Worm (Caenorhabditis elegans) whole organism, late embryonic: ENCODE results near the gene tbc-8.

Experiments
- C08G9.2 ChIP-seq: sonication (generic microtip); optimal IDR thresholded peaks from 2 replicates; lab custom pipeline; 2016; ENCODE audit warnings: mild to moderate bottlenecking, missing genetic modification characterization, moderate library complexity, missing compliant biosample characterization
- C38D4.7 ChIP-seq: fragments of 200-800 bp; sonication (Bioruptor generic); optimal IDR thresholded peaks from 2 replicates; lab custom pipeline; 2018; ENCODE audit warnings: mild to moderate bottlenecking, missing genetic modification characterization, moderate library complexity, missing compliant biosample characterization
- F13H6.1 ChIP-seq: sonication (generic microtip); optimal IDR thresholded peaks from 2 replicates; lab custom pipeline; 2016; ENCODE audit warnings: missing genetic modification characterization, missing compliant biosample characterization
- K02D7.2 ChIP-seq: sonication (generic microtip); optimal IDR thresholded peaks from 2 replicates; lab custom pipeline; 2017; ENCODE audit warnings: mild to moderate bottlenecking, missing genetic modification characterization, missing compliant biosample characterization
- K09A11.1 ChIP-seq: sonication (generic microtip); optimal IDR thresholded peaks from 2 replicates; lab custom pipeline; 2017; ENCODE audit warnings: antibody characterized with exemption, mild to moderate bottlenecking, missing genetic modification characterization, missing compliant biosample characterization; ENCODE audit not compliant: insufficient read depth
- T23F11.4 ChIP-seq: fragments of 200-800 bp; sonication (Bioruptor generic); optimal IDR thresholded peaks from 2 replicates; lab custom pipeline; 2018; ENCODE audit warnings: mild to moderate bottlenecking, missing genetic modification characterization, missing compliant biosample characterization
- Y22D7AL.16 ChIP-seq: sonication (generic microtip); optimal IDR thresholded peaks from 2 replicates; lab custom pipeline; 2016; ENCODE audit warnings: missing genetic modification characterization, missing compliant biosample characterization
- ahr-1 ChIP-seq: sonication (generic microtip); optimal IDR thresholded peaks from 2 replicates; lab custom pipeline; 2016; ENCODE audit warnings: missing genetic modification characterization, missing compliant biosample characterization
- ama-1 ChIP-seq: fragments of 150-350 bp; optimal IDR thresholded peaks from 2 replicates; lab custom pipeline; 2014
- ceh-14 ChIP-seq: sonication (generic microtip); optimal IDR thresholded peaks from 2 replicates; lab custom pipeline; 2016; ENCODE audit warnings: missing genotype, missing genetic modification characterization, missing compliant biosample characterization
- ceh-18 ChIP-seq: sonication (generic microtip); optimal IDR thresholded peaks from 2 replicates; lab custom pipeline; 2016; ENCODE audit warnings: missing genetic modification characterization, missing compliant biosample characterization
- ceh-22 ChIP-seq: sonication (generic microtip); optimal IDR thresholded peaks from 2 replicates; lab custom pipeline; 2017; ENCODE audit warnings: missing biosample characterization, missing genetic modification characterization
- ceh-30 ChIP-seq: fragments of 150-350 bp; optimal IDR thresholded peaks from 2 replicates; lab custom pipeline; 2014; ENCODE audit warnings: missing biosample characterization, missing genetic modification characterization
- ceh-31 ChIP-seq: sonication (generic microtip); optimal IDR thresholded peaks from 2 replicates; lab custom pipeline; 2016; ENCODE audit warnings: missing genetic modification characterization, missing compliant biosample characterization
- ceh-34 ChIP-seq: sonication (generic microtip); optimal IDR thresholded peaks from 2 replicates; lab custom pipeline; 2016; ENCODE audit warnings: mild to moderate bottlenecking, missing genetic modification characterization, missing compliant biosample characterization
- ceh-6 ChIP-seq: fragments of 200-800 bp; sonication (Bioruptor generic); optimal IDR thresholded peaks from 2 replicates; lab custom pipeline; 2018; ENCODE audit warnings: mild to moderate bottlenecking, missing genetic modification characterization, missing compliant biosample characterization
- ceh-9 ChIP-seq: sonication (generic microtip); optimal IDR thresholded peaks from 2 replicates; lab custom pipeline; 2016; ENCODE audit warnings: mild to moderate bottlenecking, missing genetic modification characterization, inconsistent platforms, missing compliant biosample characterization
- che-1 ChIP-seq: sonication (generic microtip); optimal IDR thresholded peaks from 2 replicates; lab custom pipeline; 2016; ENCODE audit warnings: mild to moderate bottlenecking, missing genetic modification characterization, missing compliant biosample characterization
- dmd-4 ChIP-seq: sonication (generic microtip); optimal IDR thresholded peaks from 2 replicates; lab custom pipeline; 2016; ENCODE audit warnings: borderline replicate concordance, missing genetic modification characterization, missing compliant biosample characterization
- elt-4 ChIP-seq: sonication (generic microtip); optimal IDR thresholded peaks from 2 replicates; lab custom pipeline; 2016; ENCODE audit warnings: missing genetic modification characterization, missing compliant biosample characterization
- ets-4 ChIP-seq: sonication (generic microtip); optimal IDR thresholded peaks from 2 replicates; lab custom pipeline; 2016; ENCODE audit warnings: missing genetic modification characterization, missing compliant biosample characterization
- eyg-1 ChIP-seq: sonication (generic microtip); optimal IDR thresholded peaks from 2 replicates; lab custom pipeline; 2016; ENCODE audit warnings: missing genotype, missing genetic modification characterization, missing compliant biosample characterization
- fax-1 ChIP-seq: sonication (generic microtip); optimal IDR thresholded peaks from 2 replicates; lab custom pipeline; 2016; ENCODE audit warnings: missing genotype, missing genetic modification characterization, missing compliant biosample characterization
- fkh-6 ChIP-seq: sonication (generic microtip); optimal IDR thresholded peaks from 2 replicates; lab custom pipeline; 2016; ENCODE audit warnings: missing genetic modification characterization, missing compliant biosample characterization
- gmeb-2 ChIP-seq: sonication (generic microtip); optimal IDR thresholded peaks from 2 replicates; lab custom pipeline; 2016; ENCODE audit warnings: missing genetic modification characterization, inconsistent platforms, missing compliant biosample characterization
- hlh-15 ChIP-seq: sonication (generic microtip); optimal IDR thresholded peaks from 2 replicates; lab custom pipeline; 2016; ENCODE audit warnings: missing genetic modification characterization, missing compliant biosample characterization
- hlh-30 ChIP-seq: sonication (generic microtip); optimal IDR thresholded peaks from 2 replicates; lab custom pipeline; 2017; ENCODE audit warnings: antibody characterized with exemption, missing genetic modification characterization, missing compliant biosample characterization; ENCODE audit not compliant: insufficient read depth
- hlh-6 ChIP-seq: sonication (generic microtip); optimal IDR thresholded peaks from 2 replicates; lab custom pipeline; 2016; ENCODE audit warnings: missing genotype, missing genetic modification characterization, missing compliant biosample characterization
- hlh-8 ChIP-seq: sonication (generic microtip); optimal IDR thresholded peaks from 2 replicates; lab custom pipeline; 2016; ENCODE audit warnings: missing genotype, missing genetic modification characterization, missing compliant biosample characterization
- lim-6 ChIP-seq: sonication (generic microtip); optimal IDR thresholded peaks from 2 replicates; lab custom pipeline; 2016; ENCODE audit warnings: missing genetic modification characterization, missing compliant biosample characterization
- lin-11 ChIP-seq: fragments of 200-800 bp; sonication (Bioruptor generic); optimal IDR thresholded peaks from 2 replicates; lab custom pipeline; 2018; ENCODE audit warnings: mild to moderate bottlenecking, missing genetic modification characterization, missing compliant biosample characterization
- madf-2 ChIP-seq: sonication (generic microtip); optimal IDR thresholded peaks from 2 replicates; lab custom pipeline; 2017; ENCODE audit warnings: missing genetic modification characterization, missing compliant biosample characterization
- nfya-1 ChIP-seq: sonication (generic microtip); optimal IDR thresholded peaks from 2 replicates; lab custom pipeline; 2017; ENCODE audit warnings: missing genetic modification characterization, mild to moderate bottlenecking, missing compliant biosample characterization, antibody characterized with exemption, moderate library complexity
- nhr-11 ChIP-seq: fragments of 150-350 bp; optimal IDR thresholded peaks from 2 replicates; lab custom pipeline; 2014; ENCODE audit warnings: missing biosample characterization, missing genetic modification characterization
- nhr-232 ChIP-seq: sonication (generic microtip); optimal IDR thresholded peaks from 2 replicates; lab custom pipeline; 2016; ENCODE audit warnings: missing genetic modification characterization, missing compliant biosample characterization
- npax-4 ChIP-seq: sonication (generic microtip); optimal IDR thresholded peaks from 2 replicates; lab custom pipeline; 2016; ENCODE audit warnings: missing genetic modification characterization, missing compliant biosample characterization
- odd-2 ChIP-seq: sonication (generic microtip); optimal IDR thresholded peaks from 2 replicates; lab custom pipeline; 2017; ENCODE audit warnings: antibody characterized with exemption, mild to moderate bottlenecking, missing genetic modification characterization, missing compliant biosample characterization
- pag-3 ChIP-seq: sonication (generic microtip); optimal IDR thresholded peaks from 2 replicates; lab custom pipeline; 2016; ENCODE audit warnings: missing compliant biosample characterization, missing genetic modification characterization, borderline replicate concordance
- pat-9 ChIP-seq: fragments of 200-800 bp; sonication (Bioruptor generic); optimal IDR thresholded peaks from 2 replicates; lab custom pipeline; 2018; ENCODE audit warnings: mild to moderate bottlenecking, missing genetic modification characterization, moderate library complexity, missing compliant biosample characterization
- pax-1 ChIP-seq: fragments of 150-350 bp; optimal IDR thresholded peaks from 2 replicates; lab custom pipeline; 2014; ENCODE audit warnings: missing biosample characterization, missing genetic modification characterization
- pha-4 ChIP-seq: fragments of 150-350 bp; optimal IDR thresholded peaks from 2 replicates; lab custom pipeline; 2018; ENCODE audit warnings: missing biosample characterization, missing genetic modification reagents, missing genetic modification characterization
- pqm-1 ChIP-seq: sonication (generic microtip); optimal IDR thresholded peaks from 2 replicates; lab custom pipeline; 2016; ENCODE audit warnings: missing genetic modification characterization, missing compliant biosample characterization
- pros-1 ChIP-seq: fragments of 150-350 bp; optimal IDR thresholded peaks from 2 replicates; lab custom pipeline; 2014; ENCODE audit warnings: missing biosample characterization, missing genetic modification reagents, missing genetic modification characterization
- ref-2 ChIP-seq: sonication (generic microtip); optimal IDR thresholded peaks from 2 replicates; lab custom pipeline; 2016; ENCODE audit warnings: missing genetic modification characterization, missing compliant biosample characterization
- rnt-1 ChIP-seq: sonication (generic microtip); optimal IDR thresholded peaks from 2 replicates; lab custom pipeline; 2016; ENCODE audit warnings: missing genetic modification characterization, missing compliant biosample characterization
- sdc-2 ChIP-seq: sonication (generic microtip); optimal IDR thresholded peaks from 2 replicates; lab custom pipeline; 2016; ENCODE audit warnings: missing genotype, missing genetic modification characterization, missing compliant biosample characterization
- sox-2 ChIP-seq: fragments of 200-800 bp; sonication (Bioruptor generic); IDR thresholded peaks from 2 replicates; pipeline ENCODE4 v1.3.6; 2022; ENCODE audit warnings: missing genetic modification reagents, missing genetic modification characterization, missing compliant biosample characterization
- sox-4 ChIP-seq: sonication (generic microtip); optimal IDR thresholded peaks from 2 replicates; lab custom pipeline; 2017; ENCODE audit warnings: mild to moderate bottlenecking, missing genetic modification characterization, inconsistent platforms, missing compliant biosample characterization
- tbx-2 ChIP-seq: sonication (generic microtip); optimal IDR thresholded peaks from 2 replicates; lab custom pipeline; 2016; ENCODE audit warnings: missing genetic modification characterization, missing compliant biosample characterization
- ttx-3 ChIP-seq: sonication (generic microtip); optimal IDR thresholded peaks from 2 replicates; lab custom pipeline; 2016; ENCODE audit warnings: missing genetic modification reagents, missing genetic modification characterization, missing compliant biosample characterization
- unc-3 ChIP-seq, 2 experiments: fragments of 200-800 bp in 1 of 2; sonication (Bioruptor generic) in 1 of 2; sonication (generic microtip) in 1 of 2; conservative IDR thresholded peaks in 1 of 2; optimal IDR thresholded peaks in 1 of 2; 2 replicates each; pipeline versions ENCODE4 v1.3.6 to Lab custom; 2016 to 2022; ENCODE audit warnings: missing compliant biosample characterization in 2 of 2, missing genetic modification characterization in 2 of 2, missing genetic modification reagents in 1 of 2
- unc-55 ChIP-seq: sonication (generic microtip); optimal IDR thresholded peaks from 2 replicates; lab custom pipeline; 2017; ENCODE audit warnings: missing biosample characterization, missing genetic modification reagents, missing genetic modification characterization
- unc-86 ChIP-seq: sonication (generic microtip); optimal IDR thresholded peaks from 2 replicates; lab custom pipeline; 2016; ENCODE audit warnings: missing genetic modification characterization, missing compliant biosample characterization
- zip-5 ChIP-seq: sonication (generic microtip); optimal IDR thresholded peaks from 2 replicates; lab custom pipeline; 2016; ENCODE audit warnings: missing genetic modification characterization, missing compliant biosample characterization

The tbc-8 gene

ce11 chrIII:10407198-10407663 is 42.5 kb downstream of the tbc-8 start, which contains the start of gene hat-1:
TSS of gene hat-1 (minus strand) at chrIII:10407248.
- TF ChIP-seq rnt-1 (peak; percentile 26), ama-1 (no peak), ceh-31 (tag; lab: Kevin White, UChicago) (peak; percentile 66), tbx-2 (tag; lab: Kevin White, UChicago) (peak; percentile 57), lin-11 (no peak), lim-6 (tag; lab: Kevin White, UChicago) (no peak), unc-3 (GFP tag; conservative IDR thresholded peaks at IDR 0.05; lab: Robert Waterston, UW) (no peak), unc-3 (tag; optimal IDR thresholded peaks at IDR 0.05; lab: Kevin White, UChicago) (no peak), fax-1 (no peak), Y22D7AL.16 (tag; lab: Kevin White, UChicago) (peak; percentile 36), hlh-8 (tag; lab: Kevin White, UChicago) (no peak), ttx-3 (no peak), ceh-14 (tag; lab: Kevin White, UChicago) (no peak), F13H6.1 (tag; lab: Kevin White, UChicago) (no peak), C38D4.7 (GFP tag; lab: Kevin White, UChicago) (no peak), nfya-1 (tag; lab: Kevin White, UChicago) (peak; percentile 80), ceh-34 (tag; lab: Kevin White, UChicago) (peak; percentile 45), zip-5 (tag; lab: Kevin White, UChicago) (no peak), sox-2 (GFP tag; lab: Robert Waterston, UW) (no peak), ceh-9 (tag; lab: Kevin White, UChicago) (no peak), unc-55 (GFP tag; lab: Kevin White, UChicago) (peak; percentile 55), pag-3 (tag; lab: Kevin White, UChicago) (no peak), nhr-11 (tag; lab: Kevin White, UChicago) (no peak), ets-4 (tag; lab: Kevin White, UChicago) (peak; percentile 8), ceh-30 (tag; lab: Kevin White, UChicago) (peak; percentile 17), ref-2 (tag; lab: Kevin White, UChicago) (no peak), ceh-18 (tag; lab: Kevin White, UChicago) (peak; percentile 68), eyg-1 (tag; lab: Kevin White, UChicago) (no peak), hlh-6 (no peak), ceh-6 (GFP tag; lab: Kevin White, UChicago) (no peak), pqm-1 (tag; lab: Kevin White, UChicago) (no peak), pax-1 (tag; lab: Kevin White, UChicago) (peak; percentile 75), odd-2 (no peak), npax-4 (tag; lab: Kevin White, UChicago) (no peak), sox-4 (tag; lab: Kevin White, UChicago) (no peak), C08G9.2 (tag; lab: Kevin White, UChicago) (no peak), elt-4 (no peak), T23F11.4 (no peak), sdc-2 (no peak), nhr-232 (tag; lab: Kevin White, UChicago) (no peak), hlh-15 (tag; lab: Kevin White, UChicago) (no peak), K09A11.1 (tag; lab: Kevin White, UChicago) (no peak), ceh-22 (tag; lab: Kevin White, UChicago) (no peak), pros-1 (tag; lab: Kevin White, UChicago) (no peak), hlh-30 (tag; lab: Kevin White, UChicago) (peak; percentile 4), dmd-4 (tag; lab: Kevin White, UChicago) (no peak), pha-4 (no peak), pat-9 (tag; lab: Kevin White, UChicago) (no peak), gmeb-2 (tag; lab: Kevin White, UChicago) (no peak), fkh-6 (tag; lab: Kevin White, UChicago) (no peak), ahr-1 (tag; lab: Kevin White, UChicago) (no peak), madf-2 (tag; lab: Kevin White, UChicago) (no peak), unc-86 (no peak), K02D7.2 (tag; lab: Kevin White, UChicago) (no peak), che-1 (tag; lab: Kevin White, UChicago) (no peak)
